Worm (Caenorhabditis elegans) whole organism, L4 larva: Measurements from ENCODE around the gene C04G2.10.
A peak's percentile ranks its signal among the peaks of the same experiment; 100 is the strongest.

ENCODE experiments used
- F10B5.3 ChIP-seq: sonication (generic microtip); optimal IDR thresholded peaks from 2 replicates; lab custom pipeline; 2016; ENCODE audit warnings: mild to moderate bottlenecking, missing genetic modification characterization, missing compliant biosample characterization
- R02D3.7 ChIP-seq: fragments of 150-350 bp; sonication (generic microtip); optimal IDR thresholded peaks from 3 replicates; lab custom pipeline; 2014; ENCODE audit warnings: missing biosample characterization, missing genetic modification characterization
- T20F7.1 ChIP-seq: fragments of 200-800 bp; sonication (Bioruptor generic); optimal IDR thresholded peaks from 2 replicates; lab custom pipeline; 2018; ENCODE audit warnings: mild to moderate bottlenecking, missing genetic modification characterization, missing compliant biosample characterization
- Y48G9A.11 ChIP-seq: fragments of 200-800 bp; sonication (Bioruptor generic); IDR thresholded peaks from 2 replicates; pipeline ENCODE4 v1.3.6; 2022; ENCODE audit warnings: missing genetic modification reagents, missing genetic modification characterization, missing compliant biosample characterization
- ZK546.5 ChIP-seq, 2 experiments: sonication (generic microtip); optimal IDR thresholded peaks; 2 replicates each; lab custom pipeline; 2017; ENCODE audit warnings: missing biosample characterization in 2 of 2, missing genetic modification characterization in 2 of 2
- aha-1 ChIP-seq: fragments of 150-350 bp; peaks from one replicate; lab custom pipeline; 2014; ENCODE audit warnings: missing biosample characterization, missing genetic modification characterization
- ctbp-1 ChIP-seq: fragments of 200-800 bp; sonication (Bioruptor generic); IDR thresholded peaks from 2 replicates; pipeline ENCODE4 v1.3.6; 2022; ENCODE audit warnings: missing genetic modification reagents, missing genetic modification characterization, missing compliant biosample characterization
- dmd-6 ChIP-seq: fragments of 200-800 bp; sonication (Bioruptor generic); IDR thresholded peaks from 2 replicates; pipeline ENCODE4 v1.3.6; 2022; ENCODE audit warnings: missing genetic modification reagents, missing genetic modification characterization, missing compliant biosample characterization
- duxl-1 ChIP-seq: sonication (generic microtip); optimal IDR thresholded peaks from 2 replicates; lab custom pipeline; 2016; ENCODE audit warnings: mild to moderate bottlenecking, missing genetic modification characterization, moderate library complexity, missing compliant biosample characterization; ENCODE audit not compliant: poor library complexity
- dve-1 ChIP-seq: sonication (generic microtip); optimal IDR thresholded peaks from 2 replicates; lab custom pipeline; 2017; ENCODE audit warnings: antibody characterized with exemption, mild to moderate bottlenecking, missing genetic modification characterization, missing compliant biosample characterization; ENCODE audit not compliant: insufficient read depth
- egl-43 ChIP-seq: fragments of 200-800 bp; sonication (Bioruptor generic); IDR thresholded peaks from 2 replicates; pipeline ENCODE4 v1.3.6; 2022; ENCODE audit warnings: missing genetic modification reagents, missing genetic modification characterization, missing compliant biosample characterization
- fkh-10 ChIP-seq: fragments of 150-350 bp; optimal IDR thresholded peaks from 2 replicates; lab custom pipeline; 2014; ENCODE audit warnings: missing biosample characterization, missing genetic modification reagents, missing genetic modification characterization
- jun-1 ChIP-seq: fragments of 150-350 bp; optimal IDR thresholded peaks from 2 replicates; lab custom pipeline; 2014; ENCODE audit warnings: missing biosample characterization, missing genetic modification reagents, missing genetic modification characterization
- lin-29 ChIP-seq: fragments of 200-800 bp; sonication (Bioruptor generic); IDR thresholded peaks from 2 replicates; pipeline ENCODE4 v1.3.6; 2022; ENCODE audit warnings: missing genetic modification reagents, missing genetic modification characterization, missing compliant biosample characterization
- lin-38 ChIP-seq: fragments of 200-800 bp; sonication (Bioruptor generic); IDR thresholded peaks from 2 replicates; pipeline ENCODE4 v1.3.6; 2022; ENCODE audit warnings: missing genetic modification reagents, missing genetic modification characterization, missing compliant biosample characterization
- madf-9 ChIP-seq: fragments of 200-800 bp; sonication (Bioruptor generic); conservative IDR thresholded peaks from 2 replicates; pipeline ENCODE4 v1.3.6; 2022; ENCODE audit warnings: missing genetic modification reagents, missing genetic modification characterization, missing compliant biosample characterization
- mep-1 ChIP-seq: fragments of 150-350 bp; sonication (generic microtip); optimal IDR thresholded peaks from 3 replicates; lab custom pipeline; 2014; ENCODE audit warnings: missing biosample characterization, missing genetic modification characterization
- mes-2 ChIP-seq: sonication (generic microtip); optimal IDR thresholded peaks from 2 replicates; lab custom pipeline; 2016; ENCODE audit warnings: missing genotype, mild to moderate bottlenecking, missing genetic modification characterization, missing compliant biosample characterization; ENCODE audit not compliant: poor library complexity, severe bottlenecking
- mxl-2 ChIP-seq: fragments of 200-800 bp; sonication (Bioruptor generic); conservative IDR thresholded peaks from 2 replicates; pipeline ENCODE4 v1.3.6; 2022; ENCODE audit warnings: missing genetic modification reagents, missing genetic modification characterization, missing compliant biosample characterization
- nhr-10 ChIP-seq: fragments of 150-350 bp; optimal IDR thresholded peaks from 2 replicates; lab custom pipeline; 2014; ENCODE audit warnings: missing biosample characterization, missing genetic modification characterization
- nhr-41 ChIP-seq: fragments of 200-800 bp; sonication (Bioruptor generic); IDR thresholded peaks from 2 replicates; pipeline ENCODE4 v1.3.6; 2022; ENCODE audit warnings: missing genetic modification reagents, missing genetic modification characterization, missing compliant biosample characterization
- nhr-48 ChIP-seq: sonication (generic microtip); optimal IDR thresholded peaks from 2 replicates; lab custom pipeline; 2016; ENCODE audit warnings: mild to moderate bottlenecking, missing genetic modification characterization, missing compliant biosample characterization
- nhr-76 ChIP-seq: fragments of 150-350 bp; optimal IDR thresholded peaks from 2 replicates; lab custom pipeline; 2014; ENCODE audit warnings: missing biosample characterization, missing genetic modification characterization
- sdz-12 ChIP-seq: fragments of 200-800 bp; sonication (Bioruptor generic); optimal IDR thresholded peaks from 2 replicates; lab custom pipeline; 2018; ENCODE audit warnings: mild to moderate bottlenecking, missing genetic modification characterization, missing compliant biosample characterization
- set-16 ChIP-seq: fragments of 200-800 bp; sonication (Bioruptor generic); IDR thresholded peaks from 2 replicates; pipeline ENCODE4 v1.3.6; 2022; ENCODE audit warnings: missing genetic modification reagents, missing genetic modification characterization, missing compliant biosample characterization
- skn-1 ChIP-seq: fragments of 150-350 bp; optimal IDR thresholded peaks from 2 replicates; lab custom pipeline; 2014; ENCODE audit warnings: missing biosample characterization, missing genetic modification characterization
- snpc-1.2 ChIP-seq: fragments of 200-800 bp; sonication (Bioruptor generic); IDR thresholded peaks from 2 replicates; pipeline ENCODE4 v1.3.6; 2022; ENCODE audit warnings: missing genetic modification reagents, missing genetic modification characterization, missing compliant biosample characterization
- spr-3 ChIP-seq: fragments of 200-800 bp; sonication (Bioruptor generic); optimal IDR thresholded peaks from 2 replicates; lab custom pipeline; 2018; ENCODE audit warnings: mild to moderate bottlenecking, missing genetic modification characterization, missing compliant biosample characterization
- tra-1 ChIP-seq: fragments of 200-800 bp; sonication (Bioruptor generic); IDR thresholded peaks from 2 replicates; pipeline ENCODE4 v1.3.6; 2022; ENCODE audit warnings: missing genetic modification reagents, missing genetic modification characterization, missing compliant biosample characterization
- unc-39 ChIP-seq: sonication (generic microtip); optimal IDR thresholded peaks from 2 replicates; lab custom pipeline; 2017; ENCODE audit warnings: missing biosample characterization, missing genetic modification characterization
- unc-62 ChIP-seq, 3 experiments: fragments of 150-350 bp in 1 of 3; sonication (generic microtip); optimal IDR thresholded peaks in 2 of 3; peaks in 1 of 3; 1 replicate in 1 of 3; 2 replicates in 2 of 3; lab custom pipeline; 2014 to 2017; ENCODE audit warnings: missing biosample characterization in 3 of 3, missing genetic modification characterization in 3 of 3, missing genetic modification reagents in 3 of 3, missing genotype in 1 of 3
- zfp-3 ChIP-seq: fragments of 200-800 bp; sonication (Bioruptor generic); conservative IDR thresholded peaks from 2 replicates; pipeline ENCODE4 v1.3.6; 2022; ENCODE audit warnings: missing genetic modification reagents, missing genetic modification characterization, missing compliant biosample characterization
- ztf-11 ChIP-seq: fragments of 150-350 bp; optimal IDR thresholded peaks from 2 replicates; lab custom pipeline; 2014; ENCODE audit warnings: missing biosample characterization, missing genetic modification characterization

C04G2.10 gene

ce11 chrIV:10096881-10097280, 18.4 kb upstream of the C04G2.10 start, which contains the start of gene dis-3:
dis-3 (plus strand) TSS chrIV:10097202.
- TF ChIP-seq lin-38 (GFP tag; lab: Robert Waterston, UW) (no peak), T20F7.1 (GFP tag; lab: Kevin White, UChicago) (peak; percentile 88), fkh-10 (GFP tag; lab: Kevin White, UChicago) (no peak), Y48G9A.11 (GFP tag; lab: Robert Waterston, UW) (0 out of 2 replicates have a peak, but pooled peaks have one; percentile 31), aha-1 (tag; lab: Kevin White, UChicago) (peak; percentile 45), nhr-10 (tag; lab: Kevin White, UChicago) (no peak), mep-1 (tag; lab: Kevin White, UChicago) (no peak), tra-1 (GFP tag; lab: Robert Waterston, UW) (no peak), dve-1 (tag; lab: Kevin White, UChicago) (no peak), snpc-1.2 (GFP tag; lab: Robert Waterston, UW) (no peak), skn-1 (no peak), F10B5.3 (tag; lab: Kevin White, UChicago) (no peak), R02D3.7 (peak; percentile 55), nhr-41 (GFP tag; lab: Robert Waterston, UW) (no peak)

DNA sequence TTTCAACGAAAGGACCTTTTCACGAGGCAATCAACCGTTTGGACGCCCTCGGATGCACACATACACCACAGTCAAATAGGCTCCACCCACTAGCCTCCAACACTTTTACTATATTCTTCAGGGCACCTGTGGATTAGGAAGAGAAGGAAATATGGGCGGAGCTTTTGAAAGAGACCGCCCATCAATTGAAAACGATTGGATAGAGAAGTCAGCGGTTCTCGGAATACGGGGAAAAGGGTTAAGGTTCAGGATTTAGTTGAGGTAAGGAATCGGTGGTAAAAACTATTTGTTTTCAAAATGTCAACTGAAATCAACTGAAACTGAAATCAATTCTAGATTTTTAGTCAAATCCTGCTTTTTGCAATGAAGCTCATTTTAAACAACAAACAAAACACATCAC, 4.8 kb upstream of the C04G2.10 start, which contains the start of gene egl-38:
Gene egl-38 (minus strand): TSS at position 101 of the 400 bp plus-strand sequence.
- TF ChIP-seq Y48G9A.11 (GFP tag; lab: Robert Waterston, UW) = no peak
- TF ChIP-seq sdz-12 (GFP tag; lab: Kevin White, UChicago) = no peak
- no peak for TF ChIP-seq R02D3.7
- no peak for TF ChIP-seq unc-39
- no peak for TF ChIP-seq mes-2 (tag; lab: Kevin White, UChicago)
- TF ChIP-seq nhr-48 (tag; lab: Kevin White, UChicago) = no peak
- TF ChIP-seq lin-29 (GFP tag; lab: Robert Waterston, UW) = no peak
- TF ChIP-seq madf-9 (GFP tag; lab: Robert Waterston, UW) = no peak
- TF ChIP-seq ctbp-1 = no peak

ce11 chrIV:10110870-10111269, 4.4 kb upstream of the C04G2.10 start:
- TF ChIP-seq T20F7.1 (GFP tag; lab: Kevin White, UChicago) (no peak), unc-39 (no peak), set-16 (peak; percentile 94), spr-3 (GFP tag; lab: Kevin White, UChicago) (peak; percentile 22)

DNA sequence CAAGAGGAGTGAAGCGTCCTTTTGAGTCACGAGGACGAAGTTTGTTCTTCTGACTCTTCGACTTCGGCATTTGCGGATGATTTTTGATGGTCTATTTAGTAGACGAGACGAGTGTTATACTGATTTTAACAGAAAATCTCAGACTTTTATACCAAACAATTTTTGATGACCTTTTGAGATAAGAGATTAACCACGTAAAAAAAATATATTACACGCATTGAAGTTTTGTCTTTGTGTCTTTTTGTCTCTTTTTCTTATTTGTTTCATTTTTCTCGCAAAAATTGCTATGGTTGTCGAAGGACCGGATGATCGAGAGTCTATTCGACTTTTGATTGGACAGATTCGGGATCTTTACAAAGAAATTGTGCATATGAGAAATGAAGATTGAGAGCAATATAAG, 3.8 kb upstream of the C04G2.10 start, which contains the start of gene spch-1:
Gene spch-1 (minus strand): TSS at position 101 of the 400 bp plus-strand sequence.
- TF ChIP-seq unc-62 (GFP tag; optimal IDR thresholded peaks at IDR 0.05 in 1 of 2; lab: Kevin White, UChicago) (peak in 1 of 2 experiments; percentile 29), unc-62 (tag; optimal IDR thresholded peaks at IDR 0.05; lab: Kevin White, UChicago) (no peak), duxl-1 (tag; lab: Kevin White, UChicago) (no peak), mxl-2 (no peak), jun-1 (no peak), ztf-11 (tag; lab: Kevin White, UChicago) (no peak)

DNA sequence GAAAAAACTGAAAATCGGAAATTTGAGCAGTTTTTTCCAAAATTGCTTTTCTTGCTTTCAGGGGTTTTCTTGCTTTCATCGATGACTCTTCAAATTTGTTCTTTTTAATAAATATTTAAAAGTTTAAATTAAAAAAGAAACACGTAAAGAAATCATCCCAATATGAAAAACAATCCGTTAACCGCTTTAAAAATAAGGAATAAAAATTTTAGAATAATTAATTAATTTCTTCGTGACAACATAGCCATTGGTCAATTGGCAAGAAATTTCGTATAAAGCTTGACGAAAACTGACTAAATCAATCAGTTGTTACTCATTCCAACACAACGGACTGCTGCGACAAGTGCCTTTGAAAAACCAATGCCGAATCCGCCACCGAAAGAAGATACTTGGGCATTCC, 2.7 kb upstream of the C04G2.10 start, which contains the start of gene nsph-3.2:
Gene nsph-3.2 (plus strand): TSS at position 301 of the 400 bp plus-strand sequence.
- TF ChIP-seq duxl-1 (tag; lab: Kevin White, UChicago) = no peak
- TF ChIP-seq dmd-6 (GFP tag; lab: Robert Waterston, UW) = no peak
- TF ChIP-seq zfp-3 (GFP tag; lab: Robert Waterston, UW) = no peak
- TF ChIP-seq egl-43 (GFP tag; lab: Robert Waterston, UW) = no peak
- no peak for TF ChIP-seq ZK546.5 (tag; optimal IDR thresholded peaks at IDR 0.05; lab: Kevin White, UChicago)
- TF ChIP-seq T20F7.1 (GFP tag; lab: Kevin White, UChicago) = no peak
- TF ChIP-seq nhr-76 (tag; lab: Kevin White, UChicago) = no peak
